Worm (Caenorhabditis elegans) whole organism, young adult: ENCODE measurements around the gene C25H3.16.
A peak's percentile ranks its signal among the peaks of the same experiment; 100 is the strongest.

Experiments
- B0261.1 ChIP-seq: sonication (generic microtip); optimal IDR thresholded peaks from 2 replicates; lab custom pipeline; 2016; ENCODE audit warnings: mild to moderate bottlenecking, missing genetic modification characterization, moderate library complexity, missing compliant biosample characterization
- B0336.3 ChIP-seq: fragments of 200-800 bp; sonication (Bioruptor generic); IDR thresholded peaks from 2 replicates; pipeline ENCODE4 v1.3.6; 2022; ENCODE audit warnings: missing genetic modification characterization, missing compliant biosample characterization
- D2030.7 ChIP-seq: fragments of 200-800 bp; sonication (Bioruptor generic); IDR thresholded peaks from 2 replicates; pipeline ENCODE4 v1.3.6; 2022; ENCODE audit warnings: missing genetic modification reagents, missing genetic modification characterization, missing compliant biosample characterization
- F10E7.11 ChIP-seq: sonication (generic microtip); optimal IDR thresholded peaks from 2 replicates; lab custom pipeline; 2017; ENCODE audit warnings: mild to moderate bottlenecking, missing genetic modification characterization, moderate library complexity, missing compliant biosample characterization
- F23B12.7 ChIP-seq: sonication (generic microtip); optimal IDR thresholded peaks from 2 replicates; lab custom pipeline; 2017; ENCODE audit warnings: missing genetic modification characterization, mild to moderate bottlenecking, missing compliant biosample characterization, antibody characterized with exemption, moderate library complexity; ENCODE audit not compliant: insufficient read depth
- F33H1.4 ChIP-seq: fragments of 200-800 bp; sonication (Bioruptor generic); IDR thresholded peaks from 2 replicates; pipeline ENCODE4 v1.3.6; 2022; ENCODE audit warnings: missing genetic modification reagents, missing genetic modification characterization, missing compliant biosample characterization
- F49E8.2 ChIP-seq: sonication (generic microtip); optimal IDR thresholded peaks from 3 replicates; lab custom pipeline; 2017; ENCODE audit warnings: missing genetic modification characterization, mild to moderate bottlenecking, missing compliant biosample characterization, antibody characterized with exemption, moderate library complexity; ENCODE audit not compliant: insufficient read depth
- F55B11.4 ChIP-seq: sonication (generic microtip); optimal IDR thresholded peaks from 2 replicates; lab custom pipeline; 2016; ENCODE audit warnings: missing compliant biosample characterization, missing genetic modification characterization, borderline replicate concordance; ENCODE audit not compliant: insufficient read depth
- F57A8.1 ChIP-seq: fragments of 200-800 bp; sonication (Bioruptor generic); optimal IDR thresholded peaks from 2 replicates; lab custom pipeline; 2018; ENCODE audit warnings: mild to moderate bottlenecking, missing genetic modification characterization, moderate library complexity, missing compliant biosample characterization
- K11D2.4 ChIP-seq: fragments of 200-800 bp; sonication (Bioruptor generic); IDR thresholded peaks from 2 replicates; pipeline ENCODE4 v1.3.6; 2022; ENCODE audit warnings: missing genetic modification reagents, missing genetic modification characterization, missing compliant biosample characterization
- K12H6.12 ChIP-seq: fragments of 200-800 bp; sonication (Bioruptor generic); optimal IDR thresholded peaks from 2 replicates; lab custom pipeline; 2018; ENCODE audit warnings: mild to moderate bottlenecking, missing genetic modification characterization, missing compliant biosample characterization
- T07F8.4 ChIP-seq: sonication (generic microtip); optimal IDR thresholded peaks from 2 replicates; lab custom pipeline; 2016; ENCODE audit warnings: mild to moderate bottlenecking, missing genetic modification characterization, moderate library complexity, missing compliant biosample characterization
- aptf-3 ChIP-seq: fragments of 200-800 bp; sonication (Bioruptor generic); IDR thresholded peaks from 2 replicates; pipeline ENCODE4 v1.3.6; 2022; ENCODE audit warnings: missing genetic modification characterization, missing compliant biosample characterization
- athp-1 ChIP-seq: sonication (generic microtip); optimal IDR thresholded peaks from 2 replicates; lab custom pipeline; 2017; ENCODE audit warnings: mild to moderate bottlenecking, missing genetic modification characterization, missing compliant biosample characterization
- attf-3 ChIP-seq: fragments of 200-800 bp; sonication (Bioruptor generic); conservative IDR thresholded peaks from 2 replicates; pipeline ENCODE4 v1.3.6; 2022; ENCODE audit warnings: missing genetic modification reagents, missing genetic modification characterization, missing compliant biosample characterization
- attf-6 ChIP-seq: fragments of 200-800 bp; sonication (Bioruptor generic); IDR thresholded peaks from 2 replicates; pipeline ENCODE4 v1.3.6; 2022; ENCODE audit warnings: missing genetic modification reagents, missing genetic modification characterization, missing compliant biosample characterization
- bed-1 ChIP-seq: fragments of 200-800 bp; sonication (Bioruptor generic); IDR thresholded peaks from 2 replicates; pipeline ENCODE4 v1.3.6; 2022; ENCODE audit warnings: missing genetic modification reagents, missing genetic modification characterization, missing compliant biosample characterization
- ceh-40 ChIP-seq: fragments of 200-800 bp; sonication (Bioruptor generic); IDR thresholded peaks from 2 replicates; pipeline ENCODE4 v1.3.6; 2022; ENCODE audit warnings: missing genetic modification characterization, missing compliant biosample characterization
- ceh-58 ChIP-seq: fragments of 200-800 bp; sonication (Bioruptor generic); IDR thresholded peaks from 2 replicates; pipeline ENCODE4 v1.3.6; 2022; ENCODE audit warnings: missing genetic modification characterization, missing compliant biosample characterization
- ceh-91 ChIP-seq: fragments of 200-800 bp; sonication (Bioruptor generic); IDR thresholded peaks from 2 replicates; pipeline ENCODE4 v1.3.6; 2022; ENCODE audit warnings: missing genetic modification reagents, missing genetic modification characterization, missing compliant biosample characterization
- chd-7 ChIP-seq: sonication (generic microtip); optimal IDR thresholded peaks from 2 replicates; lab custom pipeline; 2016; ENCODE audit warnings: mild to moderate bottlenecking, missing genetic modification characterization, moderate library complexity, missing compliant biosample characterization
- dox-1 ChIP-seq: fragments of 200-800 bp; sonication (Bioruptor generic); IDR thresholded peaks from 2 replicates; pipeline ENCODE4 v1.3.6; 2022; ENCODE audit warnings: missing genetic modification reagents, missing genetic modification characterization, missing compliant biosample characterization
- egl-18 ChIP-seq: fragments of 200-800 bp; sonication (Bioruptor generic); IDR thresholded peaks from 2 replicates; pipeline ENCODE4 v1.3.6; 2022; ENCODE audit warnings: missing genetic modification reagents, missing genetic modification characterization, missing compliant biosample characterization
- hlh-12 ChIP-seq: sonication (generic microtip); optimal IDR thresholded peaks from 2 replicates; lab custom pipeline; 2016; ENCODE audit warnings: missing genetic modification characterization, missing compliant biosample characterization
- hrde-1 ChIP-seq: sonication (generic microtip); optimal IDR thresholded peaks from 2 replicates; lab custom pipeline; 2016; ENCODE audit warnings: missing genetic modification characterization, mild to moderate bottlenecking, missing compliant biosample characterization, moderate library complexity, missing genotype, missing genetic modification reagents, borderline replicate concordance
- lin-26 ChIP-seq: fragments of 200-800 bp; sonication (Bioruptor generic); IDR thresholded peaks from 2 replicates; pipeline ENCODE4 v1.3.6; 2022; ENCODE audit warnings: missing genetic modification reagents, missing genetic modification characterization, missing compliant biosample characterization
- lin-54 ChIP-seq: fragments of 200-800 bp; sonication (Bioruptor generic); optimal IDR thresholded peaks from 2 replicates; lab custom pipeline; 2018; ENCODE audit warnings: mild to moderate bottlenecking, missing genetic modification characterization, missing compliant biosample characterization
- lir-1 ChIP-seq: fragments of 200-800 bp; sonication (Bioruptor generic); conservative IDR thresholded peaks from 2 replicates; pipeline ENCODE4 v1.3.6; 2022; ENCODE audit warnings: missing genetic modification reagents, missing genetic modification characterization, missing compliant biosample characterization
- madf-3 ChIP-seq: fragments of 200-800 bp; sonication (Bioruptor generic); IDR thresholded peaks from 2 replicates; pipeline ENCODE4 v1.3.6; 2022; ENCODE audit warnings: missing genetic modification reagents, missing genetic modification characterization, missing compliant biosample characterization
- madf-6 ChIP-seq: fragments of 200-800 bp; sonication (Bioruptor generic); IDR thresholded peaks from 2 replicates; pipeline ENCODE4 v1.3.6; 2022; ENCODE audit warnings: missing genetic modification reagents, missing genetic modification characterization, missing compliant biosample characterization
- madf-8 ChIP-seq: fragments of 200-800 bp; sonication (Bioruptor generic); conservative IDR thresholded peaks from 2 replicates; pipeline ENCODE4 v1.3.6; 2022; ENCODE audit warnings: missing genetic modification reagents, missing genetic modification characterization, missing compliant biosample characterization
- mcd-1 ChIP-seq: fragments of 200-800 bp; sonication (Bioruptor generic); IDR thresholded peaks from 2 replicates; pipeline ENCODE4 v1.3.6; 2022; ENCODE audit warnings: missing genetic modification reagents, missing genetic modification characterization, missing compliant biosample characterization
- mel-28 ChIP-seq: sonication (generic microtip); optimal IDR thresholded peaks from 2 replicates; lab custom pipeline; 2016; ENCODE audit warnings: borderline replicate concordance, mild to moderate bottlenecking, missing genetic modification characterization, missing compliant biosample characterization
- mxl-1 ChIP-seq: sonication (generic microtip); optimal IDR thresholded peaks from 2 replicates; lab custom pipeline; 2016; ENCODE audit warnings: missing genetic modification characterization, missing compliant biosample characterization
- nfyb-1 ChIP-seq: fragments of 200-800 bp; sonication (Bioruptor generic); IDR thresholded peaks from 2 replicates; pipeline ENCODE4 v1.3.6; 2022; ENCODE audit warnings: missing genetic modification reagents, missing genetic modification characterization, missing compliant biosample characterization
- nhr-179 ChIP-seq: sonication (generic microtip); optimal IDR thresholded peaks from 2 replicates; lab custom pipeline; 2016; ENCODE audit warnings: mild to moderate bottlenecking, missing genetic modification characterization, missing compliant biosample characterization
- nhr-80 ChIP-seq: sonication (generic microtip); optimal IDR thresholded peaks from 2 replicates; lab custom pipeline; 2016; ENCODE audit warnings: missing genetic modification characterization, missing compliant biosample characterization
- rcor-1 ChIP-seq: fragments of 200-800 bp; sonication (Bioruptor generic); IDR thresholded peaks from 2 replicates; pipeline ENCODE4 v1.3.6; 2022; ENCODE audit warnings: missing genetic modification reagents, missing genetic modification characterization, missing compliant biosample characterization
- repo-1 ChIP-seq: sonication (generic microtip); optimal IDR thresholded peaks from 2 replicates; lab custom pipeline; 2017; ENCODE audit warnings: mild to moderate bottlenecking, missing genetic modification characterization, missing compliant biosample characterization
- snpc-3.4 ChIP-seq: sonication (generic microtip); optimal IDR thresholded peaks from 2 replicates; lab custom pipeline; 2017; ENCODE audit warnings: missing genetic modification characterization, mild to moderate bottlenecking, missing compliant biosample characterization, antibody characterized with exemption, moderate library complexity, missing genotype, missing genetic modification reagents
- snpc-4 ChIP-seq, 5 experiments: fragments of 150-350 bp in 1 of 5; sonication (generic microtip) in 4 of 5; optimal IDR thresholded peaks; 2 replicates each; lab custom pipeline; 2014 to 2018; ENCODE audit warnings: missing genetic modification characterization in 5 of 5, missing biosample characterization in 3 of 5, antibody characterized with exemption in 2 of 5, mild to moderate bottlenecking in 2 of 5, missing compliant biosample characterization in 2 of 5, missing genotype in 2 of 5, moderate library complexity in 2 of 5, missing genetic modification reagents in 1 of 5
- somi-1 ChIP-seq: fragments of 200-800 bp; sonication (Bioruptor generic); optimal IDR thresholded peaks from 2 replicates; lab custom pipeline; 2018; ENCODE audit warnings: mild to moderate bottlenecking, missing genetic modification characterization, missing compliant biosample characterization
- tbp1 ChIP-seq: fragments of 200-800 bp; sonication (Bioruptor generic); optimal IDR thresholded peaks from 2 replicates; lab custom pipeline; 2018; ENCODE audit warnings: mild to moderate bottlenecking, missing genetic modification characterization, missing compliant biosample characterization
- tlf-1 ChIP-seq: fragments of 200-800 bp; sonication (Bioruptor generic); optimal IDR thresholded peaks from 2 replicates; lab custom pipeline; 2018; ENCODE audit warnings: mild to moderate bottlenecking, missing genetic modification characterization, missing compliant biosample characterization
- zfh-2 ChIP-seq: fragments of 200-800 bp; sonication (Bioruptor generic); conservative IDR thresholded peaks from 2 replicates; pipeline ENCODE4 v1.3.6; 2022; ENCODE audit warnings: missing genetic modification reagents, missing genetic modification characterization, missing compliant biosample characterization
- ztf-18 ChIP-seq: sonication (generic microtip); optimal IDR thresholded peaks from 2 replicates; lab custom pipeline; 2016; ENCODE audit warnings: missing genotype, mild to moderate bottlenecking, missing genetic modification characterization, missing compliant biosample characterization
- ztf-22 ChIP-seq: fragments of 200-800 bp; sonication (Bioruptor generic); optimal IDR thresholded peaks from 2 replicates; lab custom pipeline; 2018; ENCODE audit warnings: mild to moderate bottlenecking, missing genetic modification characterization, moderate library complexity, missing compliant biosample characterization
- ztf-6 ChIP-seq: fragments of 200-800 bp; sonication (Bioruptor generic); IDR thresholded peaks from 2 replicates; pipeline ENCODE4 v1.3.6; 2022; ENCODE audit warnings: missing genetic modification reagents, missing genetic modification characterization, missing compliant biosample characterization

The C25H3.16 gene

ce11 chrII:5661735-5662177, 4.3 kb upstream of the C25H3.16 start (continued):
- peak; percentile 51 for TF ChIP-seq snpc-4 (GFP tag; optimal IDR thresholded peaks at IDR 0.05; lab: Kevin White, UChicago)
- peak in 2 of 4 experiments; percentile 82 to 84 for TF ChIP-seq snpc-4 (tag; optimal IDR thresholded peaks at IDR 0.05; lab: Kevin White, UChicago)
- peak; percentile 99 for TF ChIP-seq chd-7 (tag; lab: Kevin White, UChicago)
- TF ChIP-seq F23B12.7 (tag; lab: Kevin White, UChicago) = no peak
- TF ChIP-seq dox-1 = peak; percentile 87; the same call in 1 of the 2 replicates
- TF ChIP-seq nfyb-1 (GFP tag; lab: Robert Waterston, UW) = peak; percentile 100
- TF ChIP-seq tlf-1 (GFP tag; lab: Kevin White, UChicago) = peak; percentile 93
- peak; percentile 79 for TF ChIP-seq lir-1
- TF ChIP-seq lin-54 (GFP tag; lab: Kevin White, UChicago) = peak; percentile 83
- peak; percentile 94 for TF ChIP-seq ceh-40 (GFP tag; lab: Robert Waterston, UW)
- TF ChIP-seq F57A8.1 (GFP tag; lab: Kevin White, UChicago) = no peak
- peak; percentile 90 for TF ChIP-seq somi-1 (GFP tag; lab: Kevin White, UChicago)
- TF ChIP-seq K12H6.12 (tag; lab: Kevin White, UChicago) = peak; percentile 90
- TF ChIP-seq ztf-18 (tag; lab: Kevin White, UChicago) = peak; percentile 28
- peak; percentile 94 for TF ChIP-seq hrde-1 (tag; lab: Kevin White, UChicago)
- peak; percentile 91 for TF ChIP-seq bed-1 (GFP tag; lab: Robert Waterston, UW)
- TF ChIP-seq nhr-179 (tag; lab: Kevin White, UChicago) = peak; percentile 12
- peak; percentile 92 for TF ChIP-seq mel-28 (tag; lab: Kevin White, UChicago)
- peak; percentile 79 for TF ChIP-seq rcor-1 (GFP tag; lab: Robert Waterston, UW)
- TF ChIP-seq ceh-58 (GFP tag; lab: Robert Waterston, UW) = peak; percentile 97
- peak; percentile 71 for TF ChIP-seq tbp1 (GFP tag; lab: Kevin White, UChicago)
- TF ChIP-seq B0336.3 (GFP tag; lab: Robert Waterston, UW) = peak; percentile 98
- peak; percentile 83 for TF ChIP-seq ztf-6 (GFP tag; lab: Robert Waterston, UW)
- peak; percentile 33 for TF ChIP-seq F49E8.2 (tag; lab: Kevin White, UChicago)
- TF ChIP-seq ceh-91 = peak; percentile 73
- peak; percentile 91 for TF ChIP-seq mcd-1
- peak; percentile 55 for TF ChIP-seq B0261.1 (tag; lab: Kevin White, UChicago)
- TF ChIP-seq aptf-3 = peak; percentile 99
- TF ChIP-seq attf-3 (GFP tag; lab: Robert Waterston, UW) = peak; percentile 74
- peak; percentile 91 for TF ChIP-seq madf-6
- peak; percentile 64 for TF ChIP-seq D2030.7 (GFP tag; lab: Robert Waterston, UW)
- TF ChIP-seq madf-8 = no peak
- no peak for TF ChIP-seq snpc-3.4 (tag; lab: Kevin White, UChicago)
- TF ChIP-seq F55B11.4 (tag; lab: Kevin White, UChicago) = no peak
- TF ChIP-seq attf-6 = peak; percentile 92
- TF ChIP-seq F10E7.11 (tag; lab: Kevin White, UChicago) = peak; percentile 100
- peak; percentile 97 for TF ChIP-seq madf-3 (GFP tag; lab: Robert Waterston, UW)
- peak; percentile 94 for TF ChIP-seq K11D2.4
- TF ChIP-seq mxl-1 = peak; percentile 67
- peak; percentile 97 for TF ChIP-seq repo-1 (tag; lab: Kevin White, UChicago)
- peak; percentile 93 for TF ChIP-seq egl-18 (GFP tag; lab: Robert Waterston, UW)
- peak; percentile 99 for TF ChIP-seq athp-1 (tag; lab: Kevin White, UChicago)
- peak; percentile 85 for TF ChIP-seq lin-26 (GFP tag; lab: Robert Waterston, UW)
- TF ChIP-seq nhr-80 (tag; lab: Kevin White, UChicago) = peak; percentile 2
- TF ChIP-seq hlh-12 (tag; lab: Kevin White, UChicago) = no peak
- peak; percentile 55 for TF ChIP-seq ztf-22 (GFP tag; lab: Kevin White, UChicago)
- TF ChIP-seq F33H1.4 (GFP tag; lab: Robert Waterston, UW) = no peak; the same call in 1 of the 2 replicates
- no peak for TF ChIP-seq T07F8.4 (tag; lab: Kevin White, UChicago)
- TF ChIP-seq zfh-2 (GFP tag; lab: Robert Waterston, UW) = peak; percentile 98
